Fruit fly (Drosophila melanogaster) whole organism, embryonic: ENCODE data around the gene mof.

Source experiments
- Atf6 ChIP-seq: fragments of 200-800 bp; sonication (Bioruptor generic); IDR thresholded peaks from 2 replicates; pipeline ENCODE4 v1.3.6; 2022; ENCODE audit warnings: missing biosample characterization, missing genetic modification characterization
- CG10321 ChIP-seq: fragments of 200-800 bp; sonication (Bioruptor generic); IDR thresholded peaks from 2 replicates; pipeline ENCODE4 v1.3.6; 2022; ENCODE audit warnings: missing biosample characterization, missing genetic modification characterization
- CG14014 ChIP-seq: fragments of 200-800 bp; sonication (Bioruptor generic); IDR thresholded peaks from 2 replicates; pipeline ENCODE4 v1.3.6; 2022; ENCODE audit warnings: missing biosample characterization, missing genetic modification characterization
- CG15073 ChIP-seq: fragments of 200-800 bp; sonication (Bioruptor generic); optimal IDR thresholded peaks from 2 replicates; lab custom pipeline; 2016; ENCODE audit warnings: missing biosample characterization, missing genetic modification characterization
- CG2202 ChIP-seq: fragments of 200-800 bp; sonication (Bioruptor generic); optimal IDR thresholded peaks from 2 replicates; lab custom pipeline; 2018; ENCODE audit warnings: missing biosample characterization, mild to moderate bottlenecking, missing genetic modification characterization
- CG6791 ChIP-seq: fragments of 200-800 bp; sonication (Bioruptor generic); IDR thresholded peaks from 3 replicates; pipeline ENCODE4 v1.3.6; 2022; ENCODE audit warnings: missing biosample characterization, missing genetic modification characterization; ENCODE audit not compliant: partially characterized antibody
- CG6854 ChIP-seq: fragments of 200-800 bp; sonication (Bioruptor generic); optimal IDR thresholded peaks from 3 replicates; lab custom pipeline; 2017; ENCODE audit warnings: missing biosample characterization, mild to moderate bottlenecking, missing genetic modification characterization
- CG7372 ChIP-seq: fragments of 200-800 bp; sonication (Bioruptor generic); IDR thresholded peaks from 2 replicates; pipeline ENCODE4 v1.3.6; 2022; ENCODE audit warnings: missing biosample characterization, missing genetic modification characterization
- CG7928 ChIP-seq: fragments of 200-800 bp; sonication (Bioruptor generic); optimal IDR thresholded peaks from 2 replicates; lab custom pipeline; 2017; ENCODE audit warnings: missing biosample characterization, mild to moderate bottlenecking, missing genetic modification characterization
- CG7987 ChIP-seq: fragments of 200-800 bp; sonication (Bioruptor generic); optimal IDR thresholded peaks from 2 replicates; lab custom pipeline; 2018; ENCODE audit warnings: missing biosample characterization, mild to moderate bottlenecking, missing genetic modification characterization, moderate library complexity
- CG9817 ChIP-seq: fragments of 200-800 bp; sonication (Bioruptor generic); optimal IDR thresholded peaks from 2 replicates; lab custom pipeline; 2018; ENCODE audit warnings: missing biosample characterization, mild to moderate bottlenecking, missing genetic modification characterization, moderate library complexity
- CoRest ChIP-seq: fragments of 200-800 bp; sonication (Bioruptor generic); optimal IDR thresholded peaks from 3 replicates; lab custom pipeline; 2018; ENCODE audit warnings: missing biosample characterization, mild to moderate bottlenecking, missing genetic modification characterization, moderate library complexity
- Dp ChIP-seq: fragments of 200-800 bp; sonication (Bioruptor generic); optimal IDR thresholded peaks from 2 replicates; lab custom pipeline; 2018; ENCODE audit warnings: missing biosample characterization, mild to moderate bottlenecking, missing genetic modification characterization, moderate library complexity
- E2f2 ChIP-seq: fragments of 200-800 bp; sonication (Bioruptor generic); IDR thresholded peaks from 2 replicates; pipeline ENCODE4 v1.3.6; 2022; ENCODE audit warnings: missing biosample characterization, missing genetic modification characterization
- Elba2 ChIP-seq: fragments of 200-800 bp; sonication (Bioruptor generic); optimal IDR thresholded peaks from 3 replicates; lab custom pipeline; 2016; ENCODE audit warnings: missing biosample characterization, missing genetic modification characterization
- Ets65A ChIP-seq: fragments of 200-800 bp; sonication (Bioruptor generic); peaks from one replicate; lab custom pipeline; 2016; ENCODE audit warnings: missing biosample characterization, missing genetic modification characterization
- Gsc ChIP-seq: fragments of 200-800 bp; sonication (Bioruptor generic); IDR thresholded peaks from 2 replicates; pipeline ENCODE4 v1.3.6; 2022; ENCODE audit warnings: missing biosample characterization, missing genetic modification characterization
- HLH3B ChIP-seq: fragments of 200-800 bp; sonication (Bioruptor generic); IDR thresholded peaks from 2 replicates; pipeline ENCODE4 v1.3.6; 2022; ENCODE audit warnings: missing biosample characterization, missing genetic modification characterization
- Jarid2 ChIP-seq: fragments of 200-800 bp; sonication (Bioruptor generic); optimal IDR thresholded peaks from 3 replicates; lab custom pipeline; 2017; ENCODE audit warnings: mild to moderate bottlenecking, missing biosample characterization, missing genetic modification reagents, missing genetic modification characterization
- Lim3 ChIP-seq: fragments of 200-800 bp; sonication (Bioruptor generic); IDR thresholded peaks from 2 replicates; pipeline ENCODE4 v1.3.6; 2022; ENCODE audit warnings: missing biosample characterization, missing genetic modification characterization
- MBD-R2 ChIP-seq: fragments of 200-800 bp; sonication (Bioruptor generic); IDR thresholded peaks from 2 replicates; pipeline ENCODE4 v1.3.6; 2022; ENCODE audit warnings: missing biosample characterization, missing genetic modification characterization
- MTF-1 ChIP-seq: fragments of 200-800 bp; sonication (Bioruptor generic); optimal IDR thresholded peaks from 2 replicates; lab custom pipeline; 2018; ENCODE audit warnings: missing biosample characterization, mild to moderate bottlenecking, missing genetic modification characterization, borderline replicate concordance
- Nf-YB ChIP-seq: fragments of 200-800 bp; sonication (Bioruptor generic); optimal IDR thresholded peaks from 3 replicates; lab custom pipeline; 2019; ENCODE audit warnings: missing biosample characterization, mild to moderate bottlenecking, missing genetic modification characterization, moderate library complexity
- Sin3A ChIP-seq: fragments of >200 bp; optimal IDR thresholded peaks from 2 replicates; lab custom pipeline; 2018
- Sox100B ChIP-seq: fragments of 200-800 bp; sonication (Bioruptor generic); optimal IDR thresholded peaks from 3 replicates; lab custom pipeline; 2018; ENCODE audit warnings: missing biosample characterization, mild to moderate bottlenecking, missing genetic modification characterization
- Spps ChIP-seq: fragments of 200-800 bp; sonication (Bioruptor generic); optimal IDR thresholded peaks from 2 replicates; lab custom pipeline; 2018; ENCODE audit warnings: missing biosample characterization, mild to moderate bottlenecking, missing genetic modification characterization
- Stat92E ChIP-seq, 3 experiments: fragments of >200 bp in 2 of 3; fragments of 200-800 bp in 1 of 3; sonication (Bioruptor generic) in 1 of 3; optimal IDR thresholded peaks; 2 replicates each; lab custom pipeline; 2017 to 2019; ENCODE audit warnings: missing biosample characterization in 3 of 3, missing genetic modification characterization in 3 of 3, mild to moderate bottlenecking in 1 of 3, moderate library complexity in 1 of 3
- bcd ChIP-seq: fragments of 200-800 bp; sonication (Bioruptor generic); optimal IDR thresholded peaks from 2 replicates; lab custom pipeline; 2017; ENCODE audit warnings: missing biosample characterization, mild to moderate bottlenecking, missing genetic modification characterization
- br ChIP-seq: fragments of >200 bp; optimal IDR thresholded peaks from 2 replicates; lab custom pipeline; 2017
- dan ChIP-seq: fragments of 200-800 bp; sonication (Bioruptor generic); IDR thresholded peaks from 2 replicates; pipeline ENCODE4 v1.3.6; 2022; ENCODE audit warnings: missing biosample characterization, missing genetic modification characterization
- exex ChIP-seq: fragments of 200-800 bp; sonication (Bioruptor generic); optimal IDR thresholded peaks from 4 replicates; lab custom pipeline; 2018; ENCODE audit warnings: missing biosample characterization, mild to moderate bottlenecking, missing genetic modification characterization, moderate library complexity
- fd96Cb ChIP-seq: fragments of 200-800 bp; sonication (Bioruptor generic); optimal IDR thresholded peaks from 2 replicates; lab custom pipeline; 2018; ENCODE audit warnings: missing biosample characterization, mild to moderate bottlenecking, missing genetic modification characterization, moderate library complexity
- gce ChIP-seq: fragments of 200-800 bp; sonication (Bioruptor generic); IDR thresholded peaks from 3 replicates; pipeline ENCODE4 v1.3.6; 2022; ENCODE audit warnings: missing biosample characterization, missing genetic modification characterization
- grau ChIP-seq: fragments of 200-800 bp; optimal IDR thresholded peaks from 3 replicates; lab custom pipeline; 2019; ENCODE audit warnings: missing biosample characterization, mild to moderate bottlenecking, missing genetic modification characterization, moderate library complexity
- hbn ChIP-seq: fragments of 200-800 bp; sonication (Bioruptor generic); IDR thresholded peaks from 2 replicates; pipeline ENCODE4 v1.3.6; 2022; ENCODE audit warnings: missing biosample characterization, missing genetic modification characterization; ENCODE audit not compliant: partially characterized antibody
- hkb ChIP-seq, 2 experiments: fragments of 200-800 bp in 1 of 2; fragments of >200 bp in 1 of 2; sonication (Bioruptor generic) in 1 of 2; IDR thresholded peaks in 1 of 2; optimal IDR thresholded peaks in 1 of 2; 2 replicates each; pipeline versions ENCODE4 v1.3.6 to Lab custom; 2017 to 2022; ENCODE audit warnings: missing biosample characterization in 1 of 2, missing genetic modification characterization in 1 of 2
- ken ChIP-seq: fragments of 200-800 bp; sonication (Bioruptor generic); IDR thresholded peaks from 3 replicates; pipeline ENCODE4 v1.3.6; 2022; ENCODE audit warnings: missing biosample characterization, missing genetic modification characterization
- maf-S ChIP-seq: fragments of 200-800 bp; sonication (Bioruptor generic); optimal IDR thresholded peaks from 2 replicates; lab custom pipeline; 2016; ENCODE audit warnings: missing biosample characterization, missing genetic modification characterization
- nom ChIP-seq: fragments of 200-800 bp; sonication (Bioruptor generic); optimal IDR thresholded peaks from 2 replicates; lab custom pipeline; 2017; ENCODE audit warnings: missing biosample characterization, missing genetic modification characterization, mild to moderate bottlenecking, moderate library complexity, missing genetic modification reagents
- otp ChIP-seq: fragments of 200-800 bp; sonication (Bioruptor generic); IDR thresholded peaks from 3 replicates; pipeline ENCODE4, ENCODE4 v1.3.6; 2022; ENCODE audit warnings: missing biosample characterization, missing genetic modification characterization
- trh ChIP-seq: fragments of 200-800 bp; sonication (Bioruptor generic); optimal IDR thresholded peaks from 2 replicates; lab custom pipeline; 2016; ENCODE audit warnings: missing biosample characterization, missing genetic modification characterization
- vvl ChIP-seq: fragments of 200-800 bp; sonication (Bioruptor generic); IDR thresholded peaks from 2 replicates; pipeline ENCODE4 v1.3.6; 2022; ENCODE audit warnings: missing biosample characterization, missing genetic modification characterization
- z ChIP-seq: fragments of 200-800 bp; sonication (Bioruptor generic); IDR thresholded peaks from 3 replicates; pipeline ENCODE4 v1.3.6; 2022; ENCODE audit warnings: missing biosample characterization, missing genetic modification characterization

mof gene

dm6 chrX:5918499-5919126, 42.0 kb upstream of the mof start (continued):
- TF ChIP-seq bcd (GFP tag; lab: Kevin White, UChicago), result peak; percentile 99
- TF ChIP-seq, all 482 proteins: peak for 462

- TF ChIP-seq Sox100B, result no peak
- no peak for TF ChIP-seq CG9817 (tag; lab: Kevin White, UChicago)
- TF ChIP-seq Spps (tag; lab: Kevin White, UChicago), result no peak
- TF ChIP-seq Gsc, result no peak
- TF ChIP-seq ken (GFP tag; lab: Robert Waterston, UW), result no peak
- no peak for TF ChIP-seq Lim3
- peak; percentile 33 for TF ChIP-seq Ets65A (GFP tag; lab: Kevin White, UChicago)
- TF ChIP-seq Atf6 (GFP tag; lab: Robert Waterston, UW), result peak; percentile 20; the same call in 1 of the 2 replicates
- TF ChIP-seq HLH3B (GFP tag; lab: Robert Waterston, UW), result no peak
- TF ChIP-seq nom (GFP tag; lab: Kevin White, UChicago), result peak; percentile 4
These were observed 40.8 kb upstream of the mof start for dm6 chrX:5917310-5917988.

DNA sequence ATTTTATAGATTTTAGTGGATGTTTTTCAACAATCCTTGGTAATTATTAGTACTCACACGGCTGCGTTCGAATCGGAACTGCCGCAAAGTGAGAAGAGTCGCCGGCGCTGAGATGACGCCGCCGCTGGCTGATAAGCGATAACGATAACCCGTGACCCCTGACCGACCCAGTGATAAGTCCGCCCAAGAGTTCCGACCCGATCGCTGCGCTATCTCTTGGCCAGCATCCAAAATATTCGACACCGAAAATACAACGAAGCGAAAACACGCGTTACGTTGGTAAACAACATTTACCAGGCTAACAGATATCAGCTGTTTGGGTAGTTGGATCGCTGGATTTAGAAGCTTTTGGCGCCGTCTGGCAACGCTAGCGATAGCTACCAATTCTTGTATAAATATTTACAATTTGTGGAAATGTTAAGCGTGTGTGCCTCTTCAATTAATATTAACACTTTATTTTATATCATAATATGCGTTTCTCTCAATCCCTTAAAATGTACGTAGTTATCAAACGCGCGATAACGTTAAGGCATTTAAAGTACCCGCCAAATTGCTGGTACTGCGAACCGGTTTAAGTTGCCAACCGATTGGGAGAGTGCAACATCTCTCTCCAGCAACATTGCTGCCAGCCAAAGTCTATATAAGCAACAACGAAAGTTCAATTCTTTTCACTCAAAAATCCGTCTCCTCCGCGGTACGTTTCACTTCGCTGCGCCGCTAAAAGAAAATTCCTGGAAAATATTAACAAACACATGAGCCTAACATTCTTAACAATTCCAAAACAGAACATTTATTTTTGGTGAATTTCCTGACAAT, 40.0 kb upstream of the mof start, which contains the start of the genes Shmt and CG3726:
TSS of gene Shmt (minus strand) at position 304 of the 816 bp plus-strand sequence.
TSS of gene CG3726 (plus strand) at position 604 of the 816 bp plus-strand sequence.
- TF ChIP-seq CG6791 (GFP tag; lab: Robert Waterston, UW) (0 out of 3 replicates have a peak, but pooled peaks have one; percentile 41), vvl (0 out of 2 replicates have a peak, but pooled peaks have one; percentile 33), CG10321 (GFP tag; lab: Robert Waterston, UW) (no peak), CG7372 (GFP tag; lab: Robert Waterston, UW) (no peak), gce (GFP tag; lab: Robert Waterston, UW) (0 out of 3 replicates have a peak, but pooled peaks have one; percentile 9), CG6854 (GFP tag; lab: Kevin White, UChicago) (peak; percentile 21), MBD-R2 (GFP tag; lab: Robert Waterston, UW) (peak; percentile 22), E2f2 (GFP tag; lab: Robert Waterston, UW) (peak; percentile 84), Stat92E (GFP tag; optimal IDR thresholded peaks at IDR 0.05; lab: Kevin White, UChicago) (peak in 1 of 3 experiments; percentile 36), maf-S (GFP tag; lab: Kevin White, UChicago) (no peak), hkb (optimal IDR thresholded peaks at IDR 0.05; lab: Kevin White, UChicago) (peak; percentile 1), hkb (GFP tag; IDR thresholded peaks at IDR 0.05; lab: Robert Waterston, UW) (no peak), z (GFP tag; lab: Robert Waterston, UW) (peak; percentile 68; the same call in 1 of the 3 replicates), MTF-1 (GFP tag; lab: Kevin White, UChicago) (no peak), Nf-YB (no peak), br (lab: Kevin White, UChicago) (no peak), Sin3A (lab: Kevin White, UChicago) (peak; percentile 4), trh (GFP tag; lab: Kevin White, UChicago) (no peak), Elba2 (GFP tag; lab: Kevin White, UChicago) (no peak), exex (tag; lab: Kevin White, UChicago) (no peak), fd96Cb (no peak), Dp (GFP tag; lab: Kevin White, UChicago) (peak; percentile 75), CG7928 (GFP tag; lab: Kevin White, UChicago) (no peak), grau (tag; lab: Kevin White, UChicago) (peak; percentile 11), CG15073 (GFP tag; lab: Kevin White, UChicago) (no peak), CG2202 (tag; lab: Kevin White, UChicago) (no peak), CoRest (tag; lab: Kevin White, UChicago) (peak; percentile 4), Jarid2 (peak; percentile 87), CG14014 (no peak), CG7987 (GFP tag; lab: Kevin White, UChicago) (peak; percentile 9), otp (GFP tag; lab: Robert Waterston, UW) (no peak), hbn (0 out of 2 replicates have a peak, but pooled peaks have one; percentile 20), dan (GFP tag; lab: Robert Waterston, UW) (no peak)
